Fruit fly (Drosophila melanogaster) whole organism, adult: Measurements from ENCODE around the gene Vha100-2.
A peak's percentile ranks its signal among the peaks of the same experiment; 100 is the strongest.

Source experiments
- CG11617 ChIP-seq: fragments of 200-800 bp; sonication (Bioruptor generic); optimal IDR thresholded peaks from 2 replicates; lab custom pipeline; 2017; ENCODE audit warnings: mild to moderate bottlenecking, missing biosample characterization, missing genetic modification reagents, missing genetic modification characterization
- CG1620 ChIP-seq: fragments of 200-800 bp; sonication (Bioruptor generic); optimal IDR thresholded peaks from 2 replicates; lab custom pipeline; 2016; ENCODE audit warnings: missing biosample characterization, missing genetic modification characterization
- CG5204 ChIP-seq: fragments of 200-800 bp; sonication (Bioruptor generic); optimal IDR thresholded peaks from 2 replicates; lab custom pipeline; 2016; ENCODE audit warnings: missing biosample characterization, missing genetic modification characterization
- Crg-1 ChIP-seq: fragments of 200-800 bp; sonication (Bioruptor generic); optimal IDR thresholded peaks from 2 replicates; lab custom pipeline; 2016; ENCODE audit warnings: missing biosample characterization, missing genetic modification characterization
- Mnt ChIP-seq: fragments of 200-800 bp; sonication (Bioruptor generic); optimal IDR thresholded peaks from 2 replicates; lab custom pipeline; 2016; ENCODE audit warnings: missing biosample characterization, mild to moderate bottlenecking, missing genetic modification characterization
- pad ChIP-seq: fragments of 200-800 bp; sonication (Bioruptor generic); optimal IDR thresholded peaks from 3 replicates; lab custom pipeline; 2017; ENCODE audit warnings: missing biosample characterization, missing genetic modification characterization, mild to moderate bottlenecking, moderate library complexity, missing genetic modification reagents
- tj ChIP-seq: fragments of 200-800 bp; sonication (Bioruptor generic); optimal IDR thresholded peaks from 3 replicates; lab custom pipeline; 2017; ENCODE audit warnings: missing biosample characterization, mild to moderate bottlenecking, missing genetic modification characterization, moderate library complexity
- toe ChIP-seq: fragments of 200-800 bp; sonication (Bioruptor generic); optimal IDR thresholded peaks from 2 replicates; lab custom pipeline; 2016; ENCODE audit warnings: missing biosample characterization, missing genetic modification characterization

DNA sequence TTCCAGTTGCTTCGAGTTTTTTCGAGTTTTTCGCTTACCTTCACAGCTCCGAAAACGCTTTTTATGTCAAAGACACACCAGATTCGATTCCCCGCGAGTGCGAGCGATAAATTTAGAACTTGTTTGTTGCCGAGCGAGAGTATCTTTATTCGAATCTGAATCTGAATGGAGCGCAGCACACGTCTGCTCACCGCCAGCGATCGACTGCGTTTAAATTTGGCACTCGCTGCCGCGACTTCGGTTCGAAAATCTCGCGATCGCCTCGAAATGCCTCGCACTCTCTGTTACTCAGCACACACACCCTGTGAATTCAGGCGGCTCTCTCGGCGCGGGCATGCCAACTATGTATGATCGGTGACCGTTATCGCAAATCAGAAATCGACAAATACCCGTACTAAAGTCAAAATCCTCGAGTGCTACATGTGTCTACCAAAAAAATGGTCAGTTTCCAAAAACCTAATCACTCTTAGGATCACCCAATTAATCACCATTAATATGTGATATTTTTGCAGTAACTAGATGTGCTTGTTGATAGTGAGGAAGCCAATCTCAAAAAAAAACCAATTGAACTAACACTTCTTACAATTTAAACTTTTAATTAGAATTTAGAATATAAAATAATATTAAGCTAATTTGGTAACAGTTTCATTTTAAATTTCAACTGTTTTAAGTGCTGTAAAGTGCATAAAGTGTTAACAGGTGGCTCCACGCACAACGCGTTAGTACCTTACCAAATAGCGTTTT is at the start of gene Vha100-2:
- TF ChIP-seq Crg-1 (GFP tag; lab: Kevin White, UChicago) (no peak), CG11617 (GFP tag; lab: Kevin White, UChicago) (no peak), Mnt (GFP tag; lab: Kevin White, UChicago) (peak; percentile 42), toe (GFP tag; lab: Kevin White, UChicago) (no peak), CG5204 (peak; percentile 22), pad (GFP tag; lab: Kevin White, UChicago) (peak; percentile 56), tj (GFP tag; lab: Kevin White, UChicago) (peak; percentile 17), CG1620 (GFP tag; lab: Kevin White, UChicago) (peak; percentile 65)
